Fruit fly (Drosophila melanogaster): ENCODE data around the gene CG12689.

CG12689 gene

dm6 chrX:7605669-7606068, 19.7 kb upstream of the CG12689 start:
- TF ChIP-seq toe (GFP tag; optimal IDR thresholded peaks at IDR 0.05), result peak; percentile 2
- no peak for TF ChIP-seq pad (GFP tag; optimal IDR thresholded peaks at IDR 0.05)
- TF ChIP-seq Clk (GFP tag; optimal IDR thresholded peaks at IDR 0.05), result no peak
- peak; percentile 23 for TF ChIP-seq tj (GFP tag; optimal IDR thresholded peaks at IDR 0.05)

DNA sequence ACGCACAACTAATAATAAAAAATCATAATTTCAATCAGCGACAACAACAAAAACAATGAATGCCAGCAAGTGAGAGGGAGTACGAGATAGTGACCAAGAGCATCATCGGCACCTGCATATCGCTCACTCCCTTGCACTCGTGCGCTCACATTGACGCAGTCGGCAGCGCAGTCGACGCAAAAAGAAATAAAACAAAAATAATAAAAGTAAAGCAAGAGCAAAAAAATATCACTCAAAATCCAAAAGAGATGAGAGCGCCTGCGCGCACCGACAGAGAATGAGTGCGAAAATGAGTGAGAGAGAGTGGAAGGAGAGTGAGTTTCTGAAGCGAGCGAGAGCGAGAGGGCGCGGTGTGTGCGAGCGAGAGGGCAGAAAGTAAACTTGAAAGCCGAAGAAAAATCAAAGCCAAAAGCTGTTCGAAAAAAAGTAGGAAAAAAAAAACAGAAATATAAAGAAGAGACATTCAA, 18.6 kb upstream of the CG12689 start:
- no peak for TF ChIP-seq toe (GFP tag; optimal IDR thresholded peaks at IDR 0.05)
- TF ChIP-seq kay (GFP tag; ENCODE audit: borderline replicate concordance), result no peak
- peak; percentile 50 for TF ChIP-seq ovo (GFP tag; optimal IDR thresholded peaks at IDR 0.05)
- no peak for TF ChIP-seq CG1620 (GFP tag; optimal IDR thresholded peaks at IDR 0.05)
- no peak for TF ChIP-seq CG14711 (tag; optimal IDR thresholded peaks at IDR 0.05)
- no peak for TF ChIP-seq cic (GFP tag; optimal IDR thresholded peaks at IDR 0.05)
- TF ChIP-seq CG5204 (GFP tag; optimal IDR thresholded peaks at IDR 0.05), result no peak
- TF ChIP-seq bab1 (GFP tag; optimal IDR thresholded peaks at IDR 0.05), result no peak
- peak; percentile 48 for TF ChIP-seq CG11617 (GFP tag; optimal IDR thresholded peaks at IDR 0.05)
- TF ChIP-seq Mnt (GFP tag; optimal IDR thresholded peaks at IDR 0.05), result peak; percentile 8
- TF ChIP-seq tj (GFP tag; optimal IDR thresholded peaks at IDR 0.05), result peak; percentile 55
- no peak for TF ChIP-seq CG33017 (tag; optimal IDR thresholded peaks at IDR 0.05)
- TF ChIP-seq Hr96 (GFP tag; optimal IDR thresholded peaks at IDR 0.05), result peak; percentile 45
- peak; percentile 48 for TF ChIP-seq pad (GFP tag; optimal IDR thresholded peaks at IDR 0.05)
- TF ChIP-seq CG7101 (tag; optimal IDR thresholded peaks at IDR 0.05), result no peak
- peak; percentile 44 for TF ChIP-seq CG7045 (GFP tag; optimal IDR thresholded peaks at IDR 0.05)
- TF ChIP-seq CG12768 (GFP tag; optimal IDR thresholded peaks at IDR 0.05), result no peak
- TF ChIP-seq cnc (optimal IDR thresholded peaks at IDR 0.05), result no peak
- TF ChIP-seq Crg-1 (GFP tag; optimal IDR thresholded peaks at IDR 0.05), result no peak

DNA sequence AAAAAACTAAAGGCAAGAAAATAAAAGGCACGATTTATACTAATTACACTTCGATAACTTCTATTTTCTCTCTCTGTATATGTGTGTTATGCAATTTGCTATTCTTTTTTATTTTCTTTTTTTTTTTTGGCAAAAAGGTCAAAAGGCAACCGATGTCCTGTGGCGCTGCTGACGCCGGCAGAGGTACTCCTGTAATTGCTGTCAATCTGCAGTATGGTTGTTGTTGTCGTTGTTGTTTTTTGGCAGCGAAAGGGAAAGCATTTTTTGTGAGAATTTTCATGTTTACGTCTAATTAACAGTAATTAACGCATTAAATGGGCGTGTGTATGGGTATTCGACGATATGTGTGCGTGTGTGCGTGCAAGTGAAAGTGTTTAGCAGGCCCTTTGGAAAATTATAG, 17.7 kb upstream of the CG12689 start:
- TF ChIP-seq ovo (GFP tag; optimal IDR thresholded peaks at IDR 0.05) (no peak), CG1620 (GFP tag; optimal IDR thresholded peaks at IDR 0.05) (no peak), cnc (optimal IDR thresholded peaks at IDR 0.05) (no peak), cic (GFP tag; optimal IDR thresholded peaks at IDR 0.05) (no peak), toe (GFP tag; optimal IDR thresholded peaks at IDR 0.05) (no peak), CG14711 (tag; optimal IDR thresholded peaks at IDR 0.05) (no peak), CG33017 (tag; optimal IDR thresholded peaks at IDR 0.05) (no peak), pad (GFP tag; optimal IDR thresholded peaks at IDR 0.05) (no peak), Clk (GFP tag; optimal IDR thresholded peaks at IDR 0.05) (no peak), bab1 (GFP tag; optimal IDR thresholded peaks at IDR 0.05) (no peak)

DNA sequence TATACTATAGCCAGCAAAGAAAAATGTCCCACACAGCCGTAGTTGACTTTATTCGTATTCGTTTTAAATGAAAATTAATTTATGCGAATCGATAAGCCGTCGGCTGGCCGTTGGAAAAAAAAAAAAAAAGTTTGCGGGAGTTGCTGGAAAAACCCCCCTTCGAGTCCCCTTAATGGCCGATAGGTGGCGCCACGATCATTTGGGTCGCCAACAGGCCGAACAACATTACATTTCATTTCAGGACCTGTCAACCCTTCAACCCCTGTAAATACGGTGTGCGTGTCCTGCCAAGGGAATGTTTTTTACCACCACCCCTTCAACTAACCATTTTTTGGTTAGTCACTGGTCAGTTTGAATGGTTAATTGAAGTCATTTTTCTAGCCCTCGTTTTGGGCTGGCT, 7.1 kb upstream of the CG12689 start:
- no peak for TF ChIP-seq CG7101 (tag; optimal IDR thresholded peaks at IDR 0.05)
- TF ChIP-seq toe (GFP tag; optimal IDR thresholded peaks at IDR 0.05), result no peak
- TF ChIP-seq kay (GFP tag; ENCODE audit: borderline replicate concordance), result no peak
- no peak for TF ChIP-seq CG12768 (GFP tag; optimal IDR thresholded peaks at IDR 0.05)
- no peak for TF ChIP-seq Mnt (GFP tag; optimal IDR thresholded peaks at IDR 0.05)
- TF ChIP-seq Crg-1 (GFP tag; optimal IDR thresholded peaks at IDR 0.05), result no peak
- no peak for TF ChIP-seq tj (GFP tag; optimal IDR thresholded peaks at IDR 0.05)
- TF ChIP-seq CG11617 (GFP tag; optimal IDR thresholded peaks at IDR 0.05), result no peak
- no peak for TF ChIP-seq CG7045 (GFP tag; optimal IDR thresholded peaks at IDR 0.05)
- TF ChIP-seq ovo (GFP tag; optimal IDR thresholded peaks at IDR 0.05), result no peak
- TF ChIP-seq CG5204 (GFP tag; optimal IDR thresholded peaks at IDR 0.05), result no peak
- TF ChIP-seq bab1 (GFP tag; optimal IDR thresholded peaks at IDR 0.05), result no peak

DNA sequence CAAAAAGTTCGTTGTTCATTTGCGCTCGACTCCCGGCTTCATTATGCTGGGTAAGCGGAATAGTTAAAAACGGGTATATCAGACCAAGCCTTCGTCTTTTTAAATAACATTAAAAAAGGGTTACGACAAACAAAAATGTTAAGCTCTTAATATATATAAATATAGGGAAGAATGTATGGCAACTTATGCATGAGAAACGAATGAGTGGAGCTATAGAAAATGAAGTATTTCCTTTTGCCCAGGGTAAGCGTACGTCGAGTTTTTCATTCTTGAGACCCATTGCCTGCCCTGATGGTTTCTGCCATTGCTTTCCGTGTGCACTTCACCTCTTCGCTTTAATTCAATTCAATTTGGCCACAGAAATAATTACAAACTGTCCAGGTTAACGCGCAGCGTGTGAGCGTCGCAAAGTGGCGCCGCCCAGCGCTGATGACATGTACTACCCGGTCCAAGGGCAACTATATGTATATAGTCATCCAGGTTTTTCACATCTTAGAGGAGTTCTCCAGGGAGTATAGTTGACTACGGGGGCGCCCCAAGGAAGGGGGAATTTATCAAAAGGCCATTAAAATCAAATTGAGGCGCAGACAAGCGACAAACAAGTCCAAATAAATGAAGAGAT, 4.7 kb downstream of the CG12689 start:
- TF ChIP-seq tj (GFP tag; optimal IDR thresholded peaks at IDR 0.05) (peak; percentile 5), Mnt (GFP tag; optimal IDR thresholded peaks at IDR 0.05) (no peak), toe (GFP tag; optimal IDR thresholded peaks at IDR 0.05) (no peak)

- TF ChIP-seq CG14711 (tag; optimal IDR thresholded peaks at IDR 0.05) (no peak), CG33017 (tag; optimal IDR thresholded peaks at IDR 0.05) (no peak), Crg-1 (GFP tag; optimal IDR thresholded peaks at IDR 0.05) (no peak), ovo (GFP tag; optimal IDR thresholded peaks at IDR 0.05) (peak; percentile 30), tj (GFP tag; optimal IDR thresholded peaks at IDR 0.05) (peak; percentile 37), Mnt (GFP tag; optimal IDR thresholded peaks at IDR 0.05) (no peak), Hr96 (GFP tag; optimal IDR thresholded peaks at IDR 0.05) (no peak), CG12768 (GFP tag; optimal IDR thresholded peaks at IDR 0.05) (no peak)
Observed at dm6 chrX:7579810-7580209, 6.1 kb downstream of the CG12689 start.

DNA sequence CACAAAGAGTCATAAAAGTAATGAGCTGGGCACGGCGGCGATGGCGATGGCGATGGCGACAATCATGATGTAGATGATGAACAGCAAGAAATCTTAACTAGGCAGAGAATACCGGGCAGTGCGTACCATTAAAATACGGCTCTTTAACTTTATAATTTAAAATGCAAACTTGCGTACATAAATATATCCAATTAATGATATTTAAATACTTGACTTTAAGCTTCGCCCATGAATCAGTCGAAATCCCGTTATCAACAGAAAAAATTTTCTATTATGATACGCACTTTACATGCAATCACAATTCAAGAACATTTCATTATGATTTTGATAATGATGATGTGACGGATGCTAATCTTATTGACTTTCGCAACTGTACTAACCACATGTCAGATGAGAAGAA, 6.9 kb downstream of the CG12689 start:
- TF ChIP-seq kay (GFP tag; ENCODE audit: borderline replicate concordance) (no peak), cnc (optimal IDR thresholded peaks at IDR 0.05) (no peak), CG33017 (tag; optimal IDR thresholded peaks at IDR 0.05) (no peak), CG1620 (GFP tag; optimal IDR thresholded peaks at IDR 0.05) (no peak), toe (GFP tag; optimal IDR thresholded peaks at IDR 0.05) (no peak), Mnt (GFP tag; optimal IDR thresholded peaks at IDR 0.05) (no peak), CG14711 (tag; optimal IDR thresholded peaks at IDR 0.05) (no peak), CG12768 (GFP tag; optimal IDR thresholded peaks at IDR 0.05) (no peak), Crg-1 (GFP tag; optimal IDR thresholded peaks at IDR 0.05) (no peak), cic (GFP tag; optimal IDR thresholded peaks at IDR 0.05) (no peak), pad (GFP tag; optimal IDR thresholded peaks at IDR 0.05) (no peak), bab1 (GFP tag; optimal IDR thresholded peaks at IDR 0.05) (no peak)

Measured in whole organism, adult.